Fruit fly (Drosophila melanogaster) Kc167 (cell line): ENCODE measurements around the gene Keap1.

ENCODE experiments used
- Sin3A ChIP-seq: fragments of >200 bp; optimal IDR thresholded peaks from 2 replicates; lab custom pipeline; 2018; ENCODE audit warnings: missing external identifiers
- h ChIP-seq: fragments of >200 bp; optimal IDR thresholded peaks from 3 replicates; lab custom pipeline; 2018; ENCODE audit warnings: missing external identifiers
- insv ChIP-seq: fragments of >200 bp; optimal IDR thresholded peaks from 3 replicates; lab custom pipeline; 2018; ENCODE audit warnings: missing external identifiers
- psq ChIP-seq: fragments of >200 bp; optimal IDR thresholded peaks from 2 replicates; lab custom pipeline; 2017; ENCODE audit warnings: missing external identifiers
- ttk ChIP-seq: sonication (Bioruptor generic); optimal IDR thresholded peaks from 2 replicates; lab custom pipeline; 2017; ENCODE audit warnings: missing external identifiers

DNA sequence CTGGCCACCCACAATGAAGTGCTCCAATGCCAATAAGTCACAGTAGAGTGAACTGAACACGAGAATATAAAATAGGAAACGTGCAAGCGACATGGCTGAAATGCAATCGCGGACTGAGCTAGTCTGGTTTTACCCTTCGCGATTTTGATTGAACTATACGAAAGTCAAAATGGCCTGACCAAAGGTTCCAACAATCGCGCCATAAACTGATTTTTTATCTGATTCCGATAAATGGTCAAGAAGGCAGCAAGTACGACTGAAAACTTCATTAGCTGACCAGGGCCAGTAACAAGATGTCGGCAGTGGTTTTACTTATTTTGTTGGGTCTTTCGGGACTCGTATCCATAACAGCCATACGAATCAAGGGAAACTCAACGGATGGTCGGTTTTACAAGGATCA lies 47.1 kb upstream of the Keap1 start, which contains the start of the genes CG17477 and CG31269:
- TF ChIP-seq psq (lab: Kevin White, UChicago), result no peak
- no peak for TF ChIP-seq h (lab: Kevin White, UChicago)
- TF ChIP-seq insv, result no peak
- TF ChIP-seq Sin3A, result no peak
- no peak for TF ChIP-seq ttk (lab: Kevin White, UChicago)
